Worm (Caenorhabditis elegans): Measurements from ENCODE around the gene clp-10.

Gene clp-10

DNA sequence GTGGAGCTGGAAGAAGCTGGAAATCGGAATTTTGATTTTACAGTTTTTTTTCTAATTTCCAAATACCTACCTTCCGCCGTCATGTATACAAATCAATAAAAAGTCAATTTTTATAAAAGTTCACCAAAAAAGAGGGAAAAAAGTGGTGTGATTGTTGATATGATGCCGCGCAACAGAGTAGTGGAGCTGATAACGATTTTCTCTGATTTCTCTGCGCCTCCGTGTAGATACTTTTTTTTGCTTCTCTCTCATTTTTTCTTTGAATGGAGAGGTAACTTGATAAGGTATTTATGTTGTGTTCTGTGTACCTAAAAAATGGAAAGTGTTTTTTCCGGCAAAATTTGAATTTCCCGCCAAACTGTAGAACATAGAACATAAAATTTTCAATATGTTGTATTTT lies 23.3 kb downstream of the clp-10 start, which contains the start of gene nhr-80:
Gene nhr-80, minus strand, starts transcription at position 199 of the 400 bp plus-strand sequence.
- TF ChIP-seq bed-3 (GFP tag; optimal IDR thresholded peaks at IDR 0.05), result no peak

DNA sequence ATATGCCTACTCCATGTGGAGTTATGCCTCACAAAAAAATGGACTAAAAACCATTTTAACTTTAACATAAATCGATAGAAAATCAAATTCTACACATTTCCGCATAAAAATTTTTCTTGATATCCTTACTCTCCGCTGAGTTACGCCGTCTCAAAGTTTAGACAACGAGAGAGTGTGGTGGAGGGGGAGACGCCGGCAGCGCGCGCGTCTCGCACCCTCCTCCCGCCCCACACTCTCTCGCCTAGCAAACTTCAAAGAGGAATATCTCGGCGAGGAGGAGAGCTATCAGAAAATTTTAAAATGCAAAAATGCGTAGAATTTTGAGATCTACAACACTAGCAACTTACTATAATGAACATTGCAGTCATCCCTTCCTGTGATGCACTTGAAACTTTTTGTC lies 23.8 kb downstream of the clp-10 start:
- TF ChIP-seq nhr-28 (tag; optimal IDR thresholded peaks at IDR 0.05) (no peak), ceh-39 (tag; optimal IDR thresholded peaks at IDR 0.05) (no peak), bed-3 (GFP tag; optimal IDR thresholded peaks at IDR 0.05) (no peak), unc-39 (tag; optimal IDR thresholded peaks at IDR 0.05) (no peak), pha-4 (tag; optimal IDR thresholded peaks at IDR 0.05) (no peak), tbx-8 (GFP tag; optimal IDR thresholded peaks at IDR 0.05) (no peak), mls-2 (tag; optimal IDR thresholded peaks at IDR 0.05) (no peak), elt-1 (tag; optimal IDR thresholded peaks at IDR 0.05; ENCODE audit: borderline replicate concordance, insufficient read depth) (no peak), lin-13 (tag; optimal IDR thresholded peaks at IDR 0.05) (no peak), cnd-1 (tag; optimal IDR thresholded peaks at IDR 0.05) (no peak)

DNA sequence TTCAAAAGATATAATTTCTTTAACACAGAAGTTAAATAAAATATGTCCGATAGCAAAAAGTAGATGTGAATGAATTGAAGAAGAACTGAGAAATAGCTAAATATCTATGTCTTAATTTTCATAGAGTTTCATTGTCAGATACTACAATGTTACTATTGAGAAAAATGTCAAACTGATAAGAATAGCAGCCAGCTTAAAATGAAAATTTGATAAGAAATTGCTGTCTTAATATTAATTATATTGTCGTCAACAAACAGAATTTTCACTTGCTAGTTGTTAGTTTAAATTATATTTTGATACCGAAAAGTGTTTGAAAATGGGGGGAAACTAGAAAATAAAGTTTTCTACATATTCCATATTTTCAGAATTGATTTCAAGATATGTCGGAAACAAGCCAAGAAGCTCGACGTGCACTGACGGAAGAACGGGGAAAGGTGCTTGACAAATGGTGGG lies 35.1 kb downstream of the clp-10 start, which contains the start of the genes fbxa-6, cTel54X.2 and npr-30:
Gene fbxa-6, minus strand, starts transcription at position 179 of the 453 bp plus-strand sequence.
Gene cTel54X.2, plus strand, starts transcription at position 360 of the 453 bp plus-strand sequence.
Gene npr-30, plus strand, starts transcription at position 403 of the 453 bp plus-strand sequence.
- no peak for TF ChIP-seq lsy-2 (tag; optimal IDR thresholded peaks at IDR 0.05)
- TF ChIP-seq cnd-1 (tag; optimal IDR thresholded peaks at IDR 0.05), result no peak
- no peak for TF ChIP-seq mls-2 (tag; optimal IDR thresholded peaks at IDR 0.05)
- no peak for TF ChIP-seq flh-1 (GFP tag; optimal IDR thresholded peaks at IDR 0.05)
- TF ChIP-seq snpc-4 (tag; optimal IDR thresholded peaks at IDR 0.05), result no peak
- TF ChIP-seq nhr-237 (tag; optimal IDR thresholded peaks at IDR 0.05), result no peak
- no peak for TF ChIP-seq nhr-28 (tag; optimal IDR thresholded peaks at IDR 0.05)
- TF ChIP-seq hlh-1 (tag; optimal IDR thresholded peaks at IDR 0.05), result no peak
- TF ChIP-seq unc-39 (tag; optimal IDR thresholded peaks at IDR 0.05), result no peak
- no peak for TF ChIP-seq M03D4.4 (tag; optimal IDR thresholded peaks at IDR 0.05)
- no peak for TF ChIP-seq unc-120 (tag; optimal IDR thresholded peaks at IDR 0.05; ENCODE audit: poor library complexity, severe bottlenecking)
- TF ChIP-seq ham-2 (GFP tag; optimal IDR thresholded peaks at IDR 0.05), result no peak
- no peak for TF ChIP-seq tbx-8 (GFP tag; optimal IDR thresholded peaks at IDR 0.05)
- TF ChIP-seq ztf-11 (tag; optimal IDR thresholded peaks at IDR 0.05), result no peak
- TF ChIP-seq ceh-43 (GFP tag; optimal IDR thresholded peaks at IDR 0.05), result no peak
- no peak for TF ChIP-seq ceh-39 (tag; optimal IDR thresholded peaks at IDR 0.05)
- no peak for TF ChIP-seq nhr-2 (tag; optimal IDR thresholded peaks at IDR 0.05)
- no peak for TF ChIP-seq mab-5 (tag; optimal IDR thresholded peaks at IDR 0.05)
